Worm (Caenorhabditis elegans) whole organism, mixed stage, embryonic: ENCODE data around the gene phf-31.

Source experiments
- nhr-237 ChIP-seq: fragments of 150-350 bp; optimal IDR thresholded peaks from 2 replicates; lab custom pipeline; 2014; ENCODE audit warnings: missing biosample characterization, missing genetic modification characterization
- nhr-76 ChIP-seq: sonication (generic microtip); optimal IDR thresholded peaks from 2 replicates; lab custom pipeline; 2017; ENCODE audit warnings: missing biosample characterization, missing genetic modification characterization

- TF ChIP-seq nhr-237 (tag; lab: Kevin White, UChicago) (no peak), nhr-76 (no peak)
These were observed 5.5 kb downstream of the phf-31 start for ce11 chrX:10687317-10687716.
